Worm (Caenorhabditis elegans): ENCODE measurements around the gene vav-1.

Gene vav-1

ce11 chrX:9212675-9213074, 19.3 kb downstream of the vav-1 start:
- no peak for TF ChIP-seq ztf-3 (GFP tag; optimal IDR thresholded peaks at IDR 0.05)
- no peak for TF ChIP-seq ztf-6 (GFP tag; IDR thresholded peaks at IDR 0.05)
- TF ChIP-seq let-607 (tag; optimal IDR thresholded peaks at IDR 0.05): peak; percentile 15 to 27
- no peak for TF ChIP-seq nfyb-1 (GFP tag; IDR thresholded peaks at IDR 0.05)
- peak; percentile 82 for TF ChIP-seq nhr-80 (tag; optimal IDR thresholded peaks at IDR 0.05)
- TF ChIP-seq Y95B8A.8 (GFP tag; IDR thresholded peaks at IDR 0.05): no peak
- TF ChIP-seq pha-4 (tag; optimal IDR thresholded peaks at IDR 0.05): no peak
- TF ChIP-seq rcor-1 (GFP tag; IDR thresholded peaks at IDR 0.05): no peak

DNA sequence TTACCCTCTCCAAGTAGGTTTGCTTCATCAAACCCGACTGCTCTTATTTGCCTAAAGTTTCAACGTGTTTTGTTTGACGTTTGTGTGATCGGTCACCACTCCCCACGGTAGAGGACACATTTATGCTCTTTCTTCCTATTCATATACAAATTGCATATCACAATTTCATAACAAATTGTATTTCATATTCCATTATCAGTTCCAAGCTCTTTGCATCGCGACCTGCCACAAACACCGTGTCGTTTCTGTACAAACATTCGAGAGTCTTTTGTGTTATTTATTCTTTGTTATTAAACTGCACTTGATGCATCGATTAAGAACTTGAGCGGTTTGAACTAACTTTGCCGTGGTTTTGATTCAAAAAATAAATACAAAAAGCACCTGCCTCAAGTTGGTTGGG, 21.9 kb downstream of the vav-1 start:
- TF ChIP-seq nhr-80 (tag; optimal IDR thresholded peaks at IDR 0.05) (peak; percentile 73), dpl-1 (GFP tag; optimal IDR thresholded peaks at IDR 0.05) (no peak)

ce11 chrX:9208933-9209332, 23.0 kb downstream of the vav-1 start:
- TF ChIP-seq nfyb-1 (GFP tag; IDR thresholded peaks at IDR 0.05) (no peak), lsl-1 (GFP tag; optimal IDR thresholded peaks at IDR 0.05) (no peak), ztf-3 (GFP tag; optimal IDR thresholded peaks at IDR 0.05) (no peak), hmg-20 (GFP tag; IDR thresholded peaks at IDR 0.05) (no peak), F22D6.2 (tag; optimal IDR thresholded peaks at IDR 0.05) (no peak)

- TF ChIP-seq sea-2 (GFP tag; IDR thresholded peaks at IDR 0.05) (no peak), nhr-80 (tag; optimal IDR thresholded peaks at IDR 0.05) (peak; percentile 30)
These were observed 23.4 kb downstream of the vav-1 start for ce11 chrX:9208492-9208891.

- TF ChIP-seq ztf-26 (tag; optimal IDR thresholded peaks at IDR 0.05): no peak
- no peak for TF ChIP-seq B0261.1 (tag; optimal IDR thresholded peaks at IDR 0.05)
- no peak for TF ChIP-seq F37B4.10 (GFP tag; IDR thresholded peaks at IDR 0.05)
- TF ChIP-seq akir-1 (GFP tag; optimal IDR thresholded peaks at IDR 0.05): no peak
These were observed 25.2 kb downstream of the vav-1 start for ce11 chrX:9206731-9207130.

- TF ChIP-seq bed-2 (GFP tag; IDR thresholded peaks at IDR 0.05) (no peak), hrde-1 (tag; optimal IDR thresholded peaks at IDR 0.05; ENCODE audit: borderline replicate concordance) (no peak), rpc-1 (optimal IDR thresholded peaks at IDR 0.05) (no peak), rpc-1 (tag; optimal IDR thresholded peaks at IDR 0.05) (no peak), B0261.1 (tag; optimal IDR thresholded peaks at IDR 0.05) (no peak), nhr-80 (tag; optimal IDR thresholded peaks at IDR 0.05) (no peak), F10E7.11 (tag; optimal IDR thresholded peaks at IDR 0.05) (no peak), C17E4.6 (GFP tag; IDR thresholded peaks at IDR 0.05) (no peak), efl-1 (GFP tag; optimal IDR thresholded peaks at IDR 0.05) (no peak), lir-1 (GFP tag; conservative IDR thresholded peaks at IDR 0.05) (no peak), madf-6 (GFP tag; IDR thresholded peaks at IDR 0.05) (no peak), dpl-1 (GFP tag; optimal IDR thresholded peaks at IDR 0.05) (no peak), lag-1 (GFP tag; IDR thresholded peaks at IDR 0.05) (no peak), ZK185.1 (tag; optimal IDR thresholded peaks at IDR 0.05; ENCODE audit: poor library complexity, severe bottlenecking) (no peak), K11D2.4 (GFP tag; IDR thresholded peaks at IDR 0.05) (no peak), atf-7 (tag; optimal IDR thresholded peaks at IDR 0.05) (no peak), tlf-1 (GFP tag; optimal IDR thresholded peaks at IDR 0.05) (no peak), mel-28 (tag; optimal IDR thresholded peaks at IDR 0.05; ENCODE audit: borderline replicate concordance) (no peak), Y95B8A.8 (GFP tag; IDR thresholded peaks at IDR 0.05) (no peak), nfya-1 (tag; optimal IDR thresholded peaks at IDR 0.05; ENCODE audit: borderline replicate concordance, insufficient read depth) (no peak), lin-26 (GFP tag; IDR thresholded peaks at IDR 0.05) (no peak)
These were observed 27.0 kb downstream of the vav-1 start for ce11 chrX:9204986-9205385.

All from whole organism, young adult.